In genomic region chrX:2880660-2881059, dm6 we compare ENCODE assay signal across 1 fruit fly cellular context.
TF ChIP-seq lines count a peak whose summit lies in the region.

No protein-coding gene starts in this region.

TF ChIP-seq in whole organism, prepupa, 60 proteins besides CTCF, POLR2A, EP300 and RAD21 (continued from another document):
- TF ChIP-seq esn (GFP tag; optimal IDR thresholded peaks at IDR 0.05; lab: Kevin White, UChicago) (peak; percentile 4), dsx (GFP tag; optimal IDR thresholded peaks at IDR 0.05; lab: Kevin White, UChicago; ENCODE audit: poor library complexity, severe bottlenecking) (peak; percentile 24), CG6808 (GFP tag; optimal IDR thresholded peaks at IDR 0.05; lab: Kevin White, UChicago) (peak; percentile 42), CG15336 (GFP tag; IDR thresholded peaks at IDR 0.05; lab: Robert Waterston, UW) (peak; percentile 31; the same call in 1 of the 2 replicates), OdsH (GFP tag; optimal IDR thresholded peaks at IDR 0.05; lab: Kevin White, UChicago) (peak; percentile 24), Lpt (GFP tag; optimal IDR thresholded peaks at IDR 0.05; lab: Kevin White, UChicago) (no peak), vri (GFP tag; optimal IDR thresholded peaks at IDR 0.05; lab: Kevin White, UChicago) (no peak), net (GFP tag; optimal IDR thresholded peaks at IDR 0.05; lab: Kevin White, UChicago) (no peak), CG8119 (GFP tag; IDR thresholded peaks at IDR 0.05; lab: Robert Waterston, UW) (peak; percentile 44; the same call in 1 of the 3 replicates), acj6 (GFP tag; optimal IDR thresholded peaks at IDR 0.05; lab: Kevin White, UChicago) (peak; percentile 28), Ets96B (tag; optimal IDR thresholded peaks at IDR 0.05; lab: Kevin White, UChicago) (peak; percentile 53), Sox14 (GFP tag; optimal IDR thresholded peaks at IDR 0.05; lab: Kevin White, UChicago) (peak; percentile 10), CG32006 (GFP tag; optimal IDR thresholded peaks at IDR 0.05; lab: Kevin White, UChicago) (peak; percentile 29), CG3919 (GFP tag; optimal IDR thresholded peaks at IDR 0.05; lab: Kevin White, UChicago) (peak; percentile 38), fkh (GFP tag; optimal IDR thresholded peaks at IDR 0.05; lab: Kevin White, UChicago) (no peak), CG16779 (tag; optimal IDR thresholded peaks at IDR 0.05; lab: Kevin White, UChicago) (no peak), achi (GFP tag; optimal IDR thresholded peaks at IDR 0.05; lab: Kevin White, UChicago) (peak; percentile 19), spab (GFP tag; optimal IDR thresholded peaks at IDR 0.05; lab: Kevin White, UChicago) (peak; percentile 28), cyc (GFP tag; optimal IDR thresholded peaks at IDR 0.05; lab: Kevin White, UChicago) (peak; percentile 18), CG8319 (GFP tag; optimal IDR thresholded peaks at IDR 0.05; lab: Kevin White, UChicago) (no peak), Ets21C (GFP tag; optimal IDR thresholded peaks at IDR 0.05; lab: Kevin White, UChicago) (peak; percentile 0), svp (GFP tag; lab: Kevin White, UChicago) (peak; percentile 54), Eip93F (GFP tag; optimal IDR thresholded peaks at IDR 0.05; lab: Kevin White, UChicago) (no peak), ss (GFP tag; optimal IDR thresholded peaks at IDR 0.05; lab: Kevin White, UChicago) (peak; percentile 17 to 28), CG9139 (GFP tag; optimal IDR thresholded peaks at IDR 0.05; lab: Kevin White, UChicago) (no peak), CG11762 (GFP tag; optimal IDR thresholded peaks at IDR 0.05; lab: Kevin White, UChicago; ENCODE audit: insufficient read depth) (no peak), lz (GFP tag; optimal IDR thresholded peaks at IDR 0.05; lab: Kevin White, UChicago) (peak; percentile 22), CG10631 (GFP tag; optimal IDR thresholded peaks at IDR 0.05; lab: Kevin White, UChicago) (peak; percentile 47)
